Worm (Caenorhabditis elegans): ENCODE measurements around the gene gfl-1.

DNA sequence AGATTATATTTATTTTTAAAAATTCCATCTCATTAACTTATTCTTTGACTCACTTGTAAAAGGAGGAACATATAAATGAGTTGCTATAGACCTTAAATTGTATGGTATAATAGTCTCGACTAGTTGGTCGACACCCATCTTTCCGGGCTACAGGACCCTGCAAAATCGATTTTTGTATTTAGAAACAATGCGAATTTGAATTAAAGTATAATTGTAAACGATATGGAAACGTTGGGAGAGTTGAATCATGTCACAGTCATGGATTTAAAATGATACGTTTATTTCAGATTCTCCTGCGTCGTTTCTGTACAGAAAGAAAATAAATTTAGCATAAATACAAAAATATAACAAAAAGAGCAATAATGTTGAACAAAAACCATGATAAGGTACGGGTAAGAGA, 42.0 kb upstream of the gfl-1 start, which contains the start of gene catp-8:
- TF ChIP-seq elt-3 (tag; optimal IDR thresholded peaks at IDR 0.05) (no peak), elt-1 (tag; optimal IDR thresholded peaks at IDR 0.05; ENCODE audit: borderline replicate concordance, insufficient read depth) (no peak), mls-2 (tag; optimal IDR thresholded peaks at IDR 0.05) (no peak), flh-1 (GFP tag; optimal IDR thresholded peaks at IDR 0.05) (no peak), mep-1 (tag; optimal IDR thresholded peaks at IDR 0.05) (no peak), unc-120 (tag; optimal IDR thresholded peaks at IDR 0.05; ENCODE audit: poor library complexity, severe bottlenecking) (no peak), unc-62 (GFP tag; optimal IDR thresholded peaks at IDR 0.05) (no peak), bed-3 (GFP tag; optimal IDR thresholded peaks at IDR 0.05) (no peak), nhr-237 (tag; optimal IDR thresholded peaks at IDR 0.05) (no peak), cnd-1 (tag; optimal IDR thresholded peaks at IDR 0.05) (no peak), snpc-4 (tag; optimal IDR thresholded peaks at IDR 0.05) (no peak), ztf-11 (tag; optimal IDR thresholded peaks at IDR 0.05) (no peak), lsy-2 (tag; optimal IDR thresholded peaks at IDR 0.05) (no peak), unc-39 (tag; optimal IDR thresholded peaks at IDR 0.05) (no peak)

Measured in whole organism, mixed stage, embryonic.